Fruit fly (Drosophila melanogaster) whole organism, pupa: ENCODE data around the gene Lcp65Ad.

ENCODE experiments used
- CG10348 ChIP-seq: fragments of 200-800 bp; sonication (Bioruptor generic); IDR thresholded peaks from 2 replicates; pipeline ENCODE4 v1.3.6; 2022; ENCODE audit warnings: missing biosample characterization, missing genetic modification characterization
- CG12605 ChIP-seq: fragments of 200-800 bp; sonication (Bioruptor generic); IDR thresholded peaks from 2 replicates; pipeline ENCODE4 v1.3.6; 2022; ENCODE audit warnings: missing biosample characterization, missing genetic modification characterization
- CG13204 ChIP-seq: fragments of 200-800 bp; sonication (Bioruptor generic); optimal IDR thresholded peaks from 2 replicates; lab custom pipeline; 2018; ENCODE audit warnings: missing biosample characterization, mild to moderate bottlenecking, missing genetic modification characterization, moderate library complexity
- CG14655 ChIP-seq: fragments of 200-800 bp; sonication (Bioruptor generic); optimal IDR thresholded peaks from 3 replicates; lab custom pipeline; 2017; ENCODE audit warnings: mild to moderate bottlenecking, missing biosample characterization, missing genetic modification reagents, missing genetic modification characterization
- CG15710 ChIP-seq: fragments of 200-800 bp; sonication (Bioruptor generic); optimal IDR thresholded peaks from 2 replicates; lab custom pipeline; 2018; ENCODE audit warnings: missing biosample characterization, mild to moderate bottlenecking, missing genetic modification characterization, moderate library complexity
- CG17806 ChIP-seq: fragments of 200-800 bp; sonication (Bioruptor generic); optimal IDR thresholded peaks from 2 replicates; lab custom pipeline; 2018; ENCODE audit warnings: missing biosample characterization, mild to moderate bottlenecking, missing genetic modification characterization, moderate library complexity
- CG32121 ChIP-seq: fragments of 200-800 bp; sonication (Bioruptor generic); IDR thresholded peaks from 2 replicates; pipeline ENCODE4 v1.3.6; 2022; ENCODE audit warnings: missing biosample characterization, missing genetic modification characterization
- CG34367 ChIP-seq: fragments of 200-800 bp; sonication (Bioruptor generic); optimal IDR thresholded peaks from 2 replicates; lab custom pipeline; 2018; ENCODE audit warnings: missing biosample characterization, mild to moderate bottlenecking, missing genetic modification characterization
- CG4496 ChIP-seq: fragments of 200-800 bp; sonication (Bioruptor generic); IDR thresholded peaks from 3 replicates; pipeline ENCODE4 v1.3.6; 2022; ENCODE audit warnings: missing biosample characterization, missing genetic modification characterization
- CG8159 ChIP-seq: fragments of 200-800 bp; sonication (Bioruptor generic); optimal IDR thresholded peaks from 3 replicates; lab custom pipeline; 2018; ENCODE audit warnings: missing biosample characterization, mild to moderate bottlenecking, missing genetic modification characterization, moderate library complexity
- CG8301 ChIP-seq: fragments of 200-800 bp; sonication (Bioruptor generic); optimal IDR thresholded peaks from 2 replicates; lab custom pipeline; 2018; ENCODE audit warnings: missing biosample characterization, mild to moderate bottlenecking, missing genetic modification characterization
- CG9948 ChIP-seq: fragments of 200-800 bp; sonication (Bioruptor generic); optimal IDR thresholded peaks from 2 replicates; lab custom pipeline; 2018; ENCODE audit warnings: missing biosample characterization, mild to moderate bottlenecking, missing genetic modification characterization, moderate library complexity
- D1 ChIP-seq: fragments of 200-800 bp; sonication (Bioruptor generic); optimal IDR thresholded peaks from 2 replicates; lab custom pipeline; 2018; ENCODE audit warnings: missing biosample characterization, mild to moderate bottlenecking, missing genetic modification characterization, moderate library complexity
- EcR ChIP-seq: fragments of 200-800 bp; sonication (Bioruptor generic); optimal IDR thresholded peaks from 3 replicates; lab custom pipeline; 2019; ENCODE audit warnings: missing biosample characterization, missing genetic modification characterization, mild to moderate bottlenecking, moderate library complexity, missing genetic modification reagents
- Ets98B ChIP-seq: fragments of 200-800 bp; sonication (Bioruptor generic); IDR thresholded peaks from 2 replicates; pipeline ENCODE4 v1.3.6; 2022; ENCODE audit warnings: missing biosample characterization, missing genetic modification characterization
- Pif1A ChIP-seq: fragments of 200-800 bp; sonication (Bioruptor generic); optimal IDR thresholded peaks from 3 replicates; lab custom pipeline; 2016; ENCODE audit warnings: missing biosample characterization, missing genetic modification characterization
- Pif1B ChIP-seq: fragments of 200-800 bp; sonication (Bioruptor generic); optimal IDR thresholded peaks from 3 replicates; lab custom pipeline; 2016; ENCODE audit warnings: missing biosample characterization, missing genetic modification characterization
- Snoo ChIP-seq: fragments of 200-800 bp; sonication (Bioruptor generic); optimal IDR thresholded peaks from 3 replicates; lab custom pipeline; 2017; ENCODE audit warnings: missing biosample characterization, mild to moderate bottlenecking, missing genetic modification characterization, inconsistent platforms
- fd96Ca ChIP-seq: fragments of 200-800 bp; sonication (Bioruptor generic); IDR thresholded peaks from 3 replicates; pipeline ENCODE4 v1.3.6; 2022; ENCODE audit warnings: missing biosample characterization, missing genetic modification characterization
- gl ChIP-seq: fragments of 200-800 bp; sonication (Bioruptor generic); optimal IDR thresholded peaks from 2 replicates; lab custom pipeline; 2018; ENCODE audit warnings: missing biosample characterization, mild to moderate bottlenecking, missing genetic modification characterization
- rn ChIP-seq: fragments of 200-800 bp; sonication (Bioruptor generic); IDR thresholded peaks from 2 replicates; pipeline ENCODE4 v1.3.6; 2022; ENCODE audit warnings: missing biosample characterization, missing genetic modification characterization

Lcp65Ad gene

dm6 chr3L:6192822-6193555 is 49.8 kb downstream of the Lcp65Ad start, which contains the start of the genes Sf3b6 and Tnpo:
Sf3b6 (minus strand) TSS chr3L:6193179.
Tnpo (plus strand) TSS chr3L:6193480.
- TF ChIP-seq CG8301 (tag; lab: Kevin White, UChicago): no peak
- no peak for TF ChIP-seq D1 (tag; lab: Kevin White, UChicago)
- no peak for TF ChIP-seq Pif1A (GFP tag; lab: Kevin White, UChicago)
- TF ChIP-seq CG15710 (tag; lab: Kevin White, UChicago): peak; percentile 83
- TF ChIP-seq rn (GFP tag; lab: Robert Waterston, UW): peak; percentile 64
- TF ChIP-seq gl (tag; lab: Kevin White, UChicago): no peak
- no peak for TF ChIP-seq CG13204
- peak; percentile 73 for TF ChIP-seq CG9948 (tag; lab: Kevin White, UChicago)
- 0 out of 2 replicates have a peak, but pooled peaks have one; percentile 19 for TF ChIP-seq CG10348 (GFP tag; lab: Robert Waterston, UW)
- TF ChIP-seq EcR (GFP tag; lab: Kevin White, UChicago): peak; percentile 81
- no peak for TF ChIP-seq Pif1B
- TF ChIP-seq CG32121 (GFP tag; lab: Robert Waterston, UW): peak; percentile 58; the same call in 1 of the 2 replicates
- TF ChIP-seq CG12605: no peak
- TF ChIP-seq CG4496 (GFP tag; lab: Robert Waterston, UW): peak; percentile 60; the same call in 2 of the 3 replicates
- TF ChIP-seq Ets98B (GFP tag; lab: Robert Waterston, UW): no peak; the same call in none of the 2 replicates
- TF ChIP-seq CG34367 (tag; lab: Kevin White, UChicago): peak; percentile 57
- no peak for TF ChIP-seq CG8159 (tag; lab: Kevin White, UChicago)
- no peak for TF ChIP-seq CG14655 (GFP tag; lab: Kevin White, UChicago)
- peak; percentile 76 for TF ChIP-seq Snoo
- peak; percentile 52 for TF ChIP-seq CG17806 (tag; lab: Kevin White, UChicago)
- TF ChIP-seq fd96Ca (GFP tag; lab: Robert Waterston, UW): peak; percentile 54; the same call in 2 of the 3 replicates
